Worm (Caenorhabditis elegans) whole organism, L4 larva: ENCODE measurements around the gene sri-40.
"Not testable (repeated sequence)": the region's sequence is repeated elsewhere in the genome, so short reads cannot be mapped to it uniquely, and the experiment has no call there.

Experiments used
- D1046.2 ChIP-seq: fragments of 200-800 bp; sonication (Bioruptor generic); IDR thresholded peaks from 2 replicates; pipeline ENCODE4 v1.3.6; 2022; ENCODE audit warnings: missing genetic modification characterization, missing compliant biosample characterization
- F10B5.3 ChIP-seq: sonication (generic microtip); optimal IDR thresholded peaks from 2 replicates; lab custom pipeline; 2016; ENCODE audit warnings: mild to moderate bottlenecking, missing genetic modification characterization, missing compliant biosample characterization
- F37D6.2 ChIP-seq: sonication (generic microtip); optimal IDR thresholded peaks from 2 replicates; lab custom pipeline; 2016; ENCODE audit warnings: mild to moderate bottlenecking, missing genetic modification characterization, missing compliant biosample characterization
- R02D3.7 ChIP-seq: fragments of 150-350 bp; sonication (generic microtip); optimal IDR thresholded peaks from 3 replicates; lab custom pipeline; 2014; ENCODE audit warnings: missing biosample characterization, missing genetic modification characterization
- T20F7.1 ChIP-seq: fragments of 200-800 bp; sonication (Bioruptor generic); optimal IDR thresholded peaks from 2 replicates; lab custom pipeline; 2018; ENCODE audit warnings: mild to moderate bottlenecking, missing genetic modification characterization, missing compliant biosample characterization
- Y105C5A.15 ChIP-seq: fragments of 200-800 bp; sonication (Bioruptor generic); IDR thresholded peaks from 2 replicates; pipeline ENCODE4 v1.3.6; 2022; ENCODE audit warnings: missing genetic modification characterization, missing compliant biosample characterization
- Y75B8A.6 ChIP-seq: fragments of 200-800 bp; sonication (Bioruptor generic); IDR thresholded peaks from 2 replicates; pipeline ENCODE4 v1.3.6; 2022; ENCODE audit warnings: missing genetic modification reagents, missing genetic modification characterization, missing compliant biosample characterization
- ZK337.2 ChIP-seq: fragments of 200-800 bp; sonication (Bioruptor generic); IDR thresholded peaks from 2 replicates; pipeline ENCODE4 v1.3.6; 2022; ENCODE audit warnings: missing genetic modification reagents, missing genetic modification characterization, missing compliant biosample characterization
- ZK546.5 ChIP-seq, 2 experiments: sonication (generic microtip); optimal IDR thresholded peaks; 2 replicates each; lab custom pipeline; 2017; ENCODE audit warnings: missing biosample characterization in 2 of 2, missing genetic modification characterization in 2 of 2
- aha-1 ChIP-seq: fragments of 150-350 bp; peaks from one replicate; lab custom pipeline; 2014; ENCODE audit warnings: missing biosample characterization, missing genetic modification characterization
- aly-2 ChIP-seq: sonication (generic microtip); optimal IDR thresholded peaks from 2 replicates; lab custom pipeline; 2018; ENCODE audit warnings: missing biosample characterization, missing genetic modification characterization
- ceh-28 ChIP-seq: fragments of 150-350 bp; optimal IDR thresholded peaks from 2 replicates; lab custom pipeline; 2014; ENCODE audit warnings: missing biosample characterization, missing genetic modification reagents, missing genetic modification characterization
- ceh-44 ChIP-seq: fragments of 200-800 bp; sonication (Bioruptor generic); IDR thresholded peaks from 2 replicates; pipeline ENCODE4 v1.3.6; 2022; ENCODE audit warnings: missing genetic modification reagents, missing genetic modification characterization, missing compliant biosample characterization
- ceh-62 ChIP-seq: sonication (generic microtip); optimal IDR thresholded peaks from 2 replicates; lab custom pipeline; 2017; ENCODE audit warnings: missing biosample characterization, missing genetic modification characterization
- ceh-82 ChIP-seq: sonication (generic microtip); optimal IDR thresholded peaks from 2 replicates; lab custom pipeline; 2017; ENCODE audit warnings: missing biosample characterization, missing genetic modification characterization
- ces-1 ChIP-seq: fragments of 150-350 bp; sonication (generic microtip); optimal IDR thresholded peaks from 4 replicates; lab custom pipeline; 2014; ENCODE audit warnings: missing biosample characterization, missing genetic modification reagents, missing genetic modification characterization
- daf-16 ChIP-seq, 3 experiments: sonication (generic microtip); optimal IDR thresholded peaks; 2 replicates each; lab custom pipeline; 2016 to 2017; ENCODE audit warnings: missing genetic modification characterization in 3 of 3, missing genetic modification reagents in 3 of 3, mild to moderate bottlenecking in 2 of 3, missing compliant biosample characterization in 2 of 3, missing biosample characterization in 1 of 3, moderate library complexity in 1 of 3
- daf-19 ChIP-seq: fragments of 200-800 bp; sonication (Bioruptor generic); conservative IDR thresholded peaks from 2 replicates; pipeline ENCODE4 v1.3.6; 2022; ENCODE audit warnings: missing genetic modification characterization, missing compliant biosample characterization
- dmd-9 ChIP-seq: fragments of 200-800 bp; sonication (Bioruptor generic); IDR thresholded peaks from 2 replicates; pipeline ENCODE4 v1.3.6; 2022; ENCODE audit warnings: missing genetic modification reagents, missing genetic modification characterization, missing compliant biosample characterization
- egl-27 ChIP-seq: sonication (generic microtip); optimal IDR thresholded peaks from 3 replicates; lab custom pipeline; 2017; ENCODE audit warnings: missing biosample characterization, missing genetic modification reagents, missing genetic modification characterization
- fos-1 ChIP-seq: fragments of 150-350 bp; optimal IDR thresholded peaks from 2 replicates; lab custom pipeline; 2014; ENCODE audit warnings: missing biosample characterization, missing genetic modification characterization
- hlh-30 ChIP-seq: sonication (generic microtip); optimal IDR thresholded peaks from 2 replicates; lab custom pipeline; 2017; ENCODE audit warnings: antibody characterized with exemption, mild to moderate bottlenecking, missing genetic modification characterization, missing compliant biosample characterization; ENCODE audit not compliant: insufficient read depth
- lin-29 ChIP-seq: fragments of 200-800 bp; sonication (Bioruptor generic); IDR thresholded peaks from 2 replicates; pipeline ENCODE4 v1.3.6; 2022; ENCODE audit warnings: missing genetic modification reagents, missing genetic modification characterization, missing compliant biosample characterization
- mdt-29 ChIP-seq: fragments of 200-800 bp; sonication (Bioruptor generic); IDR thresholded peaks from 2 replicates; pipeline ENCODE4 v1.3.6; 2022; ENCODE audit warnings: missing genetic modification reagents, missing genetic modification characterization, missing compliant biosample characterization
- mep-1 ChIP-seq: fragments of 150-350 bp; sonication (generic microtip); optimal IDR thresholded peaks from 3 replicates; lab custom pipeline; 2014; ENCODE audit warnings: missing biosample characterization, missing genetic modification characterization
- nhr-28 ChIP-seq: fragments of 150-350 bp; optimal IDR thresholded peaks from 2 replicates; lab custom pipeline; 2014; ENCODE audit warnings: missing biosample characterization, missing genetic modification characterization
- nhr-41 ChIP-seq: fragments of 200-800 bp; sonication (Bioruptor generic); IDR thresholded peaks from 2 replicates; pipeline ENCODE4 v1.3.6; 2022; ENCODE audit warnings: missing genetic modification reagents, missing genetic modification characterization, missing compliant biosample characterization
- nhr-6 ChIP-seq: fragments of 150-350 bp; optimal IDR thresholded peaks from 2 replicates; lab custom pipeline; 2014; ENCODE audit warnings: missing biosample characterization, missing genetic modification characterization
- pqm-1 ChIP-seq: sonication (generic microtip); optimal IDR thresholded peaks from 2 replicates; lab custom pipeline; 2017; ENCODE audit warnings: missing biosample characterization, missing genetic modification characterization
- rbr-2 ChIP-seq: sonication (generic microtip); optimal IDR thresholded peaks from 2 replicates; lab custom pipeline; 2016; ENCODE audit warnings: missing genotype, missing genetic modification characterization, missing compliant biosample characterization
- snpc-4 ChIP-seq: fragments of 150-350 bp; optimal IDR thresholded peaks from 2 replicates; lab custom pipeline; 2014; ENCODE audit warnings: missing biosample characterization, missing genetic modification characterization
- spr-1 ChIP-seq: sonication (generic microtip); optimal IDR thresholded peaks from 2 replicates; lab custom pipeline; 2016; ENCODE audit warnings: mild to moderate bottlenecking, missing genetic modification characterization, missing compliant biosample characterization
- tra-1 ChIP-seq: fragments of 200-800 bp; sonication (Bioruptor generic); IDR thresholded peaks from 2 replicates; pipeline ENCODE4 v1.3.6; 2022; ENCODE audit warnings: missing genetic modification reagents, missing genetic modification characterization, missing compliant biosample characterization
- unc-130 ChIP-seq: sonication (generic microtip); optimal IDR thresholded peaks from 2 replicates; lab custom pipeline; 2016; ENCODE audit warnings: missing genetic modification reagents, missing genetic modification characterization, missing compliant biosample characterization
- unc-62 ChIP-seq, 3 experiments: fragments of 150-350 bp in 1 of 3; sonication (generic microtip); optimal IDR thresholded peaks in 2 of 3; peaks in 1 of 3; 1 replicate in 1 of 3; 2 replicates in 2 of 3; lab custom pipeline; 2014 to 2017; ENCODE audit warnings: missing biosample characterization in 3 of 3, missing genetic modification characterization in 3 of 3, missing genetic modification reagents in 3 of 3, missing genotype in 1 of 3
- zip-2 ChIP-seq: fragments of 150-350 bp; optimal IDR thresholded peaks from 2 replicates; lab custom pipeline; 2014; ENCODE audit warnings: missing biosample characterization, missing genetic modification characterization
- ztf-11 ChIP-seq: fragments of 150-350 bp; optimal IDR thresholded peaks from 2 replicates; lab custom pipeline; 2014; ENCODE audit warnings: missing biosample characterization, missing genetic modification characterization
- ztf-7 ChIP-seq: fragments of 150-350 bp; optimal IDR thresholded peaks from 2 replicates; lab custom pipeline; 2014; ENCODE audit warnings: missing biosample characterization, missing genetic modification characterization

Gene sri-40

DNA sequence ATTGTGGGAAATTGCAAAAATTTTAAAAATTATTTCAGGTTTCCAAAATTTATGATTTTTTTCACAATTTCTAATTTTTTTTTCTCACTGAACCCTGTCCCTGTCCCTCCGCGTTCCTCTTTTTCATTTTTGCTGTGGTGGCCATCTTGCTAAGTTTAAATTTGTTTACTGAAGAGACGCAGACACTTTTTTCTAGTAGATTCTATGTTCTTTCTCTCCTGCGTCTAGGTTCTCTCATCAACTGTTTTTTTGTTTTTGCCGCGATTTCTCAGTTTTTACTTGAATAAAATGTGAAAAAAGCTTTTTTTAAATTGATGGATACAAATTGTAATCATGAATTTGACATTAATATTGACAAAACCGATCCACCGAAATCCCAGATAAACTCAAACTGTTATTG, 31.5 kb downstream of the sri-40 start, which contains the start of gene ZC239.6 (continued):
- TF ChIP-seq daf-16 (GFP tag; optimal IDR thresholded peaks at IDR 0.05; lab: Kevin White, UChicago) (peak in 1 of 2 experiments; percentile 68), daf-16 (tag; optimal IDR thresholded peaks at IDR 0.05; lab: Kevin White, UChicago) (no peak), ceh-62 (no peak), rbr-2 (tag; lab: Kevin White, UChicago) (peak; percentile 32), pqm-1 (tag; lab: Kevin White, UChicago) (no peak), ceh-44 (GFP tag; lab: Robert Waterston, UW) (no peak)

DNA sequence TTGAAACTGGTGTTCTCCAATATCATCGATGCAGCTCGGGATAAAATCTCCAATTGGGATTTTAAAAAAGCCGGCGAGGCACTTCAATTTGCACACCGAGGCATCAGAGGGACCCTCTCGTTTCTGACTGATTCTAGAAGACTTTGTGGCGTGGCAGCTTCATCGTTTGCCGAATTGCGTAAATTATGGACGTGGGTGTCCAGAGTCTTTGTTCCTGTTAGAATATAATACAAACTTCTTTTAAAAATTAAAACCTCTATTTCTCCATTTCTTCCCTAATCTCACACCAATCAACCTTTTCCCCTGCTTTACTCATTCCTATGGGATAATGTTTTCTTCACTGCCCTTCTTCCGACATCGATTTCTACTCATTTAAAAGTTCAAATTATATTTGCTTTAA, 32.6 kb downstream of the sri-40 start, which contains the start of gene ZC239.5:
TSS of gene ZC239.5 (plus strand) at position 301 of the 400 bp plus-strand sequence.
- TF ChIP-seq ceh-62 (no peak), mep-1 (tag; lab: Kevin White, UChicago) (no peak), F10B5.3 (tag; lab: Kevin White, UChicago) (no peak), T20F7.1 (no peak), Y105C5A.15 (no peak), unc-130 (no peak), R02D3.7 (tag; lab: Kevin White, UChicago) (no peak), D1046.2 (GFP tag; lab: Robert Waterston, UW) (0 out of 2 replicates have a peak, but pooled peaks have one; percentile 12), ces-1 (GFP tag; lab: Kevin White, UChicago) (no peak), zip-2 (tag; lab: Kevin White, UChicago) (no peak), lin-29 (GFP tag; lab: Robert Waterston, UW) (no peak), ceh-28 (tag; lab: Kevin White, UChicago) (no peak), egl-27 (tag; lab: Kevin White, UChicago) (no peak), fos-1 (tag; lab: Kevin White, UChicago) (no peak), unc-62 (GFP tag; optimal IDR thresholded peaks at IDR 0.05 in 1 of 2; lab: Kevin White, UChicago) (peak in 1 of 2 experiments; percentile 56), unc-62 (tag; optimal IDR thresholded peaks at IDR 0.05; lab: Kevin White, UChicago) (no peak), aly-2 (no peak), mdt-29 (GFP tag; lab: Robert Waterston, UW) (no peak)

DNA sequence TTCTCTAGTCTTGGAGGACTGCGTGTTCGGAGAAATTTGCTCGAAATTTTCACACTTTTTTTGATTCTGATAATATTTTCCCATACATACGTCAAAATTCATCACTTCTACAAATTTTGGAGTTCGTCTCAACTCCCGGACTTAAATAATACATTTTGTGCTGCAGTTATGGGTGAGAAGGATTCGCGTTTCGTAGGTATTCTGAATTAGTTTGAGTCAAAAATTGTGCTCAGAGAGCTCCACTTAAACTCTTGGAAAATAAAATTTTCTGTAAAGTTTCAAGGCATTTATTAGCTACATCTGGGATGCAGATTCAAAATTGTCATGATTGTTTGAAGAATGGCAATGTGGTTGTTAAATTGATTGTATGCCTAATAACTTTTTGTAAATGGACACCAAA, 36.1 kb downstream of the sri-40 start, which contains the start of gene ZC239.4:
TSS of gene ZC239.4 (plus strand) at position 301 of the 400 bp plus-strand sequence.
- TF ChIP-seq ZK337.2 (GFP tag; lab: Robert Waterston, UW) (no peak), hlh-30 (tag; lab: Kevin White, UChicago) (no peak), spr-1 (tag; lab: Kevin White, UChicago) (no peak), nhr-6 (tag; lab: Kevin White, UChicago) (no peak), snpc-4 (tag; lab: Kevin White, UChicago) (no peak), dmd-9 (GFP tag; lab: Robert Waterston, UW) (no peak), Y75B8A.6 (GFP tag; lab: Robert Waterston, UW) (no peak), daf-19 (GFP tag; lab: Robert Waterston, UW) (no peak), ztf-7 (no peak)

DNA sequence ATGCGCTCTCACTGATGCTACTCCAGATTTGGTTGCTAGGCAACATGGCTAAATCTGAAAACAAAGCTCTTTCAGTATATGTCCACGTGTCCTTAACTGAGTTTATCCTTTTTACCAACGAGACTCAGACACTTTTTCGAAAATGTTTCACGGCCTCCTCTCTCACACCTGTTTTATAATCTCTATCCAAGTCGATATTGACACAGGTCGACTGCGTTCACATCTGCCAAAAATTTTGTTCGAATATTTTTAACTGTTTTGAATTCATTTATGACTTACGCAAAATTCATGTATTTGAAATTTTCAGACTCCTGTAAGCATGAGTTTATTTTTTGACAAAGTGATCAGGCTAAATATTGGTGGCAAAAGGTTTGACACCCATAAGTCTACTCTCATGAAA, 38.0 kb downstream of the sri-40 start, which contains the start of gene ZC239.3:
TSS of gene ZC239.3 (plus strand) at position 301 of the 400 bp plus-strand sequence.
- TF ChIP-seq ZK546.5 (tag; optimal IDR thresholded peaks at IDR 0.05; lab: Kevin White, UChicago); F10B5.3 (tag; lab: Kevin White, UChicago); tra-1 (GFP tag; lab: Robert Waterston, UW): not testable (repeated sequence)
- TF ChIP-seq, all 104 proteins: peak for 0; not testable (repeated sequence) for 104

DNA sequence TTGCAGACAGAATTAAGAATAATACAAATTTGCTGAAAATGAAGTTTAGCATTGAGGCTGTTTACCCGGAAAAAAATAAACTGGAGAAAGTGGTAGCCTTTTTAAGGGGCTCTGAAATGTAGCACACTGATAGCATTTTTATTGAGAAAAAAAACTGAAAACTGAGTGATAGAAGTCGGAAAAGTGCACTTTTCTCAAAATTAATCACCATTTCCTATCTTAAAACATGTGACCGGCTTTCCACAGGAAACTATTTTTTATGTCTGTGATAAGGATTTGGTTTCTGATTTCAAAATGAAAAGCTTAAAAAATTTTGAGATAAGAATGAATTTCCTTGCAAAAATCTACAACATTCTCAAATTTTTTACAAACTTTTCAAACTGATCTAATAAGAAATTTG, 43.0 kb downstream of the sri-40 start, which contains the start of gene ZC239.22:
TSS of gene ZC239.22 (minus strand) at position 101 of the 400 bp plus-strand sequence.
- no peak for TF ChIP-seq F37D6.2 (tag; lab: Kevin White, UChicago)
- no peak for TF ChIP-seq ztf-11 (tag; lab: Kevin White, UChicago)
- no peak for TF ChIP-seq ceh-82 (tag; lab: Kevin White, UChicago)
- no peak for TF ChIP-seq egl-27 (tag; lab: Kevin White, UChicago)
- no peak for TF ChIP-seq tra-1 (GFP tag; lab: Robert Waterston, UW)
- no peak for TF ChIP-seq snpc-4 (tag; lab: Kevin White, UChicago)
- TF ChIP-seq nhr-41 (GFP tag; lab: Robert Waterston, UW), result no peak
- TF ChIP-seq aha-1 (tag; lab: Kevin White, UChicago), result peak; percentile 21
- no peak for TF ChIP-seq nhr-28 (tag; lab: Kevin White, UChicago)
